Fruit fly (Drosophila melanogaster) whole organism, embryonic: ENCODE results near the gene Nepl3.
A peak's percentile ranks its signal among the peaks of the same experiment; 100 is the strongest.

Experiments
- B-H1 ChIP-seq: fragments of 200-800 bp; sonication (Bioruptor generic); IDR thresholded peaks from 3 replicates; pipeline ENCODE4 v1.3.6; 2022; ENCODE audit warnings: missing biosample characterization, missing genetic modification characterization
- Bgb ChIP-seq: fragments of 200-800 bp; sonication (Bioruptor generic); IDR thresholded peaks from 2 replicates; pipeline ENCODE4 v1.3.6; 2022; ENCODE audit warnings: missing biosample characterization, missing genetic modification characterization; ENCODE audit not compliant: partially characterized antibody
- CG11723 ChIP-seq: fragments of 200-800 bp; sonication (Bioruptor generic); optimal IDR thresholded peaks from 2 replicates; lab custom pipeline; 2017; ENCODE audit warnings: missing biosample characterization, mild to moderate bottlenecking, missing genetic modification characterization
- CG12104 ChIP-seq: fragments of 200-800 bp; sonication (Bioruptor generic); optimal IDR thresholded peaks from 3 replicates; lab custom pipeline; 2016; ENCODE audit warnings: missing biosample characterization, missing genetic modification characterization
- CG13287 ChIP-seq: fragments of 200-800 bp; sonication (Bioruptor generic); IDR thresholded peaks from 2 replicates; pipeline ENCODE4 v1.3.6; 2022; ENCODE audit warnings: missing biosample characterization, missing genetic modification characterization; ENCODE audit not compliant: partially characterized antibody
- CG1603 ChIP-seq: fragments of 200-800 bp; sonication (Bioruptor generic); optimal IDR thresholded peaks from 2 replicates; lab custom pipeline; 2019; ENCODE audit warnings: missing biosample characterization, mild to moderate bottlenecking, missing genetic modification characterization, moderate library complexity
- CG17359 ChIP-seq: fragments of 200-800 bp; sonication (Bioruptor generic); optimal IDR thresholded peaks from 3 replicates; lab custom pipeline; 2018; ENCODE audit warnings: missing biosample characterization, mild to moderate bottlenecking, missing genetic modification characterization, moderate library complexity
- CG17361 ChIP-seq: fragments of 200-800 bp; sonication (Bioruptor generic); IDR thresholded peaks from 3 replicates; pipeline ENCODE4 v1.3.6; 2022; ENCODE audit warnings: missing biosample characterization, missing genetic modification characterization
- CG17802 ChIP-seq: fragments of 200-800 bp; sonication (Bioruptor generic); optimal IDR thresholded peaks from 2 replicates; lab custom pipeline; 2018; ENCODE audit warnings: missing biosample characterization, mild to moderate bottlenecking, missing genetic modification characterization, moderate library complexity
- CG18476 ChIP-seq: fragments of 200-800 bp; sonication (Bioruptor generic); optimal IDR thresholded peaks from 2 replicates; lab custom pipeline; 2016; ENCODE audit warnings: missing biosample characterization, mild to moderate bottlenecking, missing genetic modification characterization
- CG2712 ChIP-seq: fragments of 200-800 bp; optimal IDR thresholded peaks from 3 replicates; lab custom pipeline; 2019; ENCODE audit warnings: missing biosample characterization, mild to moderate bottlenecking, missing genetic modification characterization, moderate library complexity
- CG30431 ChIP-seq: fragments of 200-800 bp; sonication (Bioruptor generic); optimal IDR thresholded peaks from 2 replicates; lab custom pipeline; 2017; ENCODE audit warnings: missing biosample characterization, missing genetic modification characterization
- CG33213 ChIP-seq: fragments of 200-800 bp; sonication (Bioruptor generic); optimal IDR thresholded peaks from 3 replicates; lab custom pipeline; 2016; ENCODE audit warnings: missing biosample characterization, missing genetic modification characterization
- CG7745 ChIP-seq: fragments of 200-800 bp; sonication (Bioruptor generic); optimal IDR thresholded peaks from 2 replicates; lab custom pipeline; 2018; ENCODE audit warnings: missing biosample characterization, mild to moderate bottlenecking, missing genetic modification characterization, moderate library complexity
- CG9609 ChIP-seq: fragments of 200-800 bp; sonication (Bioruptor generic); optimal IDR thresholded peaks from 3 replicates; lab custom pipeline; 2016; ENCODE audit warnings: missing biosample characterization, missing genetic modification characterization
- CG9876 ChIP-seq: fragments of 200-800 bp; sonication (Bioruptor generic); optimal IDR thresholded peaks from 2 replicates; lab custom pipeline; 2016; ENCODE audit warnings: missing biosample characterization, missing genetic modification characterization
- CHES-1-like ChIP-seq: fragments of 200-800 bp; sonication (Bioruptor generic); optimal IDR thresholded peaks from 2 replicates; lab custom pipeline; 2016; ENCODE audit warnings: missing biosample characterization, missing genetic modification characterization
- CrebB ChIP-seq: fragments of 200-800 bp; sonication (Bioruptor generic); optimal IDR thresholded peaks from 3 replicates; lab custom pipeline; 2018; ENCODE audit warnings: missing biosample characterization, mild to moderate bottlenecking, missing genetic modification characterization
- Dad ChIP-seq: fragments of 200-800 bp; sonication (Bioruptor generic); optimal IDR thresholded peaks from 3 replicates; lab custom pipeline; 2016; ENCODE audit warnings: missing biosample characterization, missing genetic modification characterization
- Doc3 ChIP-seq: fragments of 200-800 bp; sonication (Bioruptor generic); IDR thresholded peaks from 3 replicates; pipeline ENCODE4 v1.3.6; 2022; ENCODE audit warnings: missing biosample characterization, missing genetic modification characterization; ENCODE audit not compliant: partially characterized antibody
- Dref ChIP-seq: fragments of 200-800 bp; sonication (Bioruptor generic); IDR thresholded peaks from 2 replicates; pipeline ENCODE4 v1.3.6; 2022; ENCODE audit warnings: missing biosample characterization, missing genetic modification characterization
- Drgx ChIP-seq: fragments of 200-800 bp; sonication (Bioruptor generic); IDR thresholded peaks from 2 replicates; pipeline ENCODE4 v1.3.6; 2022; ENCODE audit warnings: missing biosample characterization, missing genetic modification characterization
- MBD-R2 ChIP-seq: fragments of 200-800 bp; sonication (Bioruptor generic); IDR thresholded peaks from 2 replicates; pipeline ENCODE4 v1.3.6; 2022; ENCODE audit warnings: missing biosample characterization, missing genetic modification characterization
- Optix ChIP-seq: fragments of 200-800 bp; sonication (Bioruptor generic); IDR thresholded peaks from 3 replicates; pipeline ENCODE4 v1.3.6; 2022; ENCODE audit warnings: missing biosample characterization, missing genetic modification characterization
- Pdp1 ChIP-seq, 2 experiments: fragments of 200-800 bp; sonication (Bioruptor generic); optimal IDR thresholded peaks; 3 replicates each; lab custom pipeline; 2016; ENCODE audit warnings: missing biosample characterization in 2 of 2, missing genetic modification characterization in 2 of 2, mild to moderate bottlenecking in 1 of 2, moderate library complexity in 1 of 2
- Ptx1 ChIP-seq: fragments of 200-800 bp; sonication (Bioruptor generic); IDR thresholded peaks from 2 replicates; pipeline ENCODE4 v1.3.6; 2022; ENCODE audit warnings: missing biosample characterization, missing genetic modification characterization
- Scr ChIP-seq: fragments of 200-800 bp; sonication (Bioruptor generic); IDR thresholded peaks from 2 replicates; pipeline ENCODE4 v1.3.6; 2022; ENCODE audit warnings: missing biosample characterization, missing genetic modification characterization; ENCODE audit not compliant: partially characterized antibody
- Vsx1 ChIP-seq: fragments of 200-800 bp; sonication (Bioruptor generic); optimal IDR thresholded peaks from 2 replicates; lab custom pipeline; 2017; ENCODE audit warnings: missing biosample characterization, mild to moderate bottlenecking, missing genetic modification characterization, missing genetic modification reagents
- corto ChIP-seq: fragments of 200-800 bp; sonication (Bioruptor generic); optimal IDR thresholded peaks from 2 replicates; lab custom pipeline; 2016; ENCODE audit warnings: missing biosample characterization, mild to moderate bottlenecking, missing genetic modification characterization, moderate library complexity
- croc ChIP-seq: fragments of 200-800 bp; sonication (Bioruptor generic); conservative IDR thresholded peaks from 3 replicates; pipeline ENCODE4 v1.3.6; 2022; ENCODE audit warnings: missing biosample characterization, missing genetic modification characterization
- crp ChIP-seq, 2 experiments: fragments of 200-800 bp; sonication (Bioruptor generic); optimal IDR thresholded peaks; 2 replicates in 1 of 2; 3 replicates in 1 of 2; lab custom pipeline; 2017; ENCODE audit warnings: missing biosample characterization in 2 of 2, missing genetic modification characterization in 2 of 2, mild to moderate bottlenecking in 1 of 2, moderate library complexity in 1 of 2
- gfzf ChIP-seq: fragments of 200-800 bp; sonication (Bioruptor generic); optimal IDR thresholded peaks from 2 replicates; lab custom pipeline; 2016; ENCODE audit warnings: missing biosample characterization, mild to moderate bottlenecking, missing genetic modification characterization, moderate library complexity
- gro ChIP-seq: fragments of 200-800 bp; sonication (Bioruptor generic); optimal IDR thresholded peaks from 2 replicates; lab custom pipeline; 2016; ENCODE audit warnings: missing biosample characterization, missing genetic modification characterization
- gsb ChIP-seq: fragments of 200-800 bp; sonication (Bioruptor generic); IDR thresholded peaks from 2 replicates; pipeline ENCODE4 v1.3.6; 2022; ENCODE audit warnings: missing biosample characterization, missing genetic modification characterization
- insv ChIP-seq, 2 experiments: fragments of 200-800 bp; sonication (Bioruptor generic); optimal IDR thresholded peaks; 3 replicates each; lab custom pipeline; 2016 to 2018; ENCODE audit warnings: missing biosample characterization in 2 of 2, missing genetic modification characterization in 2 of 2
- ken ChIP-seq: fragments of 200-800 bp; sonication (Bioruptor generic); IDR thresholded peaks from 3 replicates; pipeline ENCODE4 v1.3.6; 2022; ENCODE audit warnings: missing biosample characterization, missing genetic modification characterization
- kni ChIP-seq: fragments of 200-800 bp; sonication (Bioruptor generic); optimal IDR thresholded peaks from 3 replicates; lab custom pipeline; 2017; ENCODE audit warnings: mild to moderate bottlenecking, missing biosample characterization, missing genetic modification reagents, missing genetic modification characterization
- mirr ChIP-seq: fragments of 200-800 bp; sonication (Bioruptor generic); optimal IDR thresholded peaks from 3 replicates; lab custom pipeline; 2018; ENCODE audit warnings: missing biosample characterization, mild to moderate bottlenecking, missing genetic modification characterization
- nmo ChIP-seq: fragments of 200-800 bp; sonication (Bioruptor generic); optimal IDR thresholded peaks from 2 replicates; lab custom pipeline; 2018; ENCODE audit warnings: missing biosample characterization, mild to moderate bottlenecking, missing genetic modification characterization, moderate library complexity
- nom ChIP-seq: fragments of 200-800 bp; sonication (Bioruptor generic); optimal IDR thresholded peaks from 2 replicates; lab custom pipeline; 2017; ENCODE audit warnings: missing biosample characterization, missing genetic modification characterization, mild to moderate bottlenecking, moderate library complexity, missing genetic modification reagents
- pb ChIP-seq: fragments of 200-800 bp; sonication (Bioruptor generic); optimal IDR thresholded peaks from 3 replicates; lab custom pipeline; 2016; ENCODE audit warnings: missing biosample characterization, missing genetic modification characterization
- peb ChIP-seq: fragments of 200-800 bp; sonication (Bioruptor generic); IDR thresholded peaks from 2 replicates; pipeline ENCODE4 v1.3.6; 2022; ENCODE audit warnings: missing biosample characterization, missing genetic modification characterization
- pho ChIP-seq: fragments of 200-800 bp; sonication (Bioruptor generic); optimal IDR thresholded peaks from 2 replicates; lab custom pipeline; 2016; ENCODE audit warnings: missing biosample characterization, missing genetic modification characterization
- pnt ChIP-seq: fragments of 200-800 bp; sonication (Bioruptor generic); optimal IDR thresholded peaks from 3 replicates; lab custom pipeline; 2016; ENCODE audit warnings: missing biosample characterization, missing genetic modification characterization
- psq ChIP-seq: fragments of 200-800 bp; sonication (Bioruptor generic); optimal IDR thresholded peaks from 2 replicates; lab custom pipeline; 2017; ENCODE audit warnings: missing biosample characterization, missing genetic modification characterization
- pum ChIP-seq: fragments of 200-800 bp; sonication (Bioruptor generic); optimal IDR thresholded peaks from 2 replicates; lab custom pipeline; 2016; ENCODE audit warnings: missing biosample characterization, missing genetic modification characterization
- tna ChIP-seq: fragments of 200-800 bp; sonication (Bioruptor generic); IDR thresholded peaks from 2 replicates; pipeline ENCODE4 v1.3.6; 2022; ENCODE audit warnings: missing biosample characterization, missing genetic modification characterization; ENCODE audit not compliant: partially characterized antibody
- twi ChIP-seq: fragments of 200-800 bp; optimal IDR thresholded peaks from 2 replicates; lab custom pipeline; 2019; ENCODE audit warnings: missing biosample characterization, mild to moderate bottlenecking, missing genetic modification characterization, moderate library complexity
- zfh1 ChIP-seq: fragments of 200-800 bp; sonication (Bioruptor generic); IDR thresholded peaks from 3 replicates; pipeline ENCODE4 v1.3.6; 2022; ENCODE audit warnings: missing biosample characterization, missing genetic modification characterization

Nepl3 gene

DNA sequence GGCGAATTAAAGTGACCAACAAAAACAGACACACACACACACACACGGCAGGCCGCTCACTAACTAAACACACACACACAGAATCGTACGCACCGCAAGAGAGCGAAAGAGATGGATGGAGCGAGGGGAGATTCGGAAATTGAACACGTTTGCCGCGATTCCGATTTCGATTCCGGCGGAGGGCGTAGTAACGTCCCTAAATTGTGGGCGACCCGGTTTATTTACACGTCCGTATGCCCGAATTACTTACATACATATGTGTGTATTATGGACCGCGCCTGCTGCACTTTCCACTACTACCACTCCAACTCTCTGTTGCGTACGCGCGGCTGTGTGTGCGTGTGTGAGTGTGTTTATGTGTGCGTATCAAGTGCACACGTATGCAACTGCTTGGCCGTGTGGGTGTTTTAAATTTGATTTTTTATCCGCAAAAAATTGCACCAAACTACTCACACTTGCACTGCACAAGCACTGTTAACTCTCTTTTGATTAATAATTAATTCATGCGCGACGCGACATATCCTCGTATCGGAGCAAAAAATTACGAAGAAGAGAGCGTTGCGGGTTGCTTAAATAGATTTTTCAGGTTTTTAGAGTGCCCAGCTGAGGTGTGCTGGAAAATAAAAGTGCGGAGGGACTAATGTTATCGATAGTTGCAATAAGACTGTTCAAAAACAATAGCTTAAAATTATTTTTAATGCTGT lies 35.1 kb upstream of the Nepl3 start, which contains the start of gene Pgant5 (continued):
- TF ChIP-seq CG9609 (peak; percentile 17), Pdp1 (GFP tag; optimal IDR thresholded peaks at IDR 0.05; lab: Kevin White, UChicago) (peak in 1 of 2 experiments; percentile 29), CG13287 (GFP tag; lab: Robert Waterston, UW) (0 out of 2 replicates have a peak, but pooled peaks have one; percentile 59), CG7745 (peak; percentile 50), zfh1 (GFP tag; lab: Robert Waterston, UW) (no peak), CG2712 (tag; lab: Kevin White, UChicago) (peak; percentile 16), gro (peak; percentile 37), gfzf (GFP tag; lab: Kevin White, UChicago) (peak; percentile 69), Optix (GFP tag; lab: Robert Waterston, UW) (no peak), Drgx (GFP tag; lab: Robert Waterston, UW) (peak; percentile 28; the same call in 1 of the 2 replicates), MBD-R2 (peak; percentile 24; the same call in 1 of the 2 replicates), CG33213 (GFP tag; lab: Kevin White, UChicago) (no peak), CG17361 (GFP tag; lab: Robert Waterston, UW) (peak; percentile 43; the same call in 1 of the 3 replicates), CG17802 (tag; lab: Kevin White, UChicago) (no peak), Ptx1 (GFP tag; lab: Robert Waterston, UW) (no peak), ken (no peak), nom (peak; percentile 65), CG9876 (GFP tag; lab: Kevin White, UChicago) (no peak), CrebB (tag; lab: Kevin White, UChicago) (peak; percentile 19), pum (GFP tag; lab: Kevin White, UChicago) (no peak), CHES-1-like (GFP tag; lab: Kevin White, UChicago) (no peak), Dad (GFP tag; lab: Kevin White, UChicago) (no peak), CG1603 (peak; percentile 7), pb (GFP tag; lab: Kevin White, UChicago) (no peak), mirr (GFP tag; lab: Kevin White, UChicago) (no peak), Doc3 (GFP tag; lab: Robert Waterston, UW) (no peak; the same call in 2 of the 3 replicates), pho (GFP tag; lab: Kevin White, UChicago) (peak; percentile 24), tna (peak; percentile 39; the same call in 1 of the 2 replicates), insv (GFP tag; optimal IDR thresholded peaks at IDR 0.05; lab: Kevin White, UChicago) (peak in 1 of 2 experiments; percentile 90), CG18476 (GFP tag; lab: Kevin White, UChicago) (peak; percentile 100), croc (GFP tag; lab: Robert Waterston, UW) (no peak), Scr (GFP tag; lab: Robert Waterston, UW) (no peak), Vsx1 (GFP tag; lab: Kevin White, UChicago) (no peak), pnt (no peak), Bgb (GFP tag; lab: Robert Waterston, UW) (peak; percentile 31; the same call in 1 of the 2 replicates), CG17359 (no peak), crp (GFP tag; optimal IDR thresholded peaks at IDR 0.05; lab: Kevin White, UChicago) (no peak), psq (GFP tag; lab: Kevin White, UChicago) (no peak), twi (tag; lab: Kevin White, UChicago) (peak; percentile 66), nmo (no peak), CG30431 (GFP tag; lab: Kevin White, UChicago) (no peak), kni (peak; percentile 51), corto (GFP tag; lab: Kevin White, UChicago) (no peak), peb (GFP tag; lab: Robert Waterston, UW) (no peak), gsb (GFP tag; lab: Robert Waterston, UW) (no peak), CG11723 (GFP tag; lab: Kevin White, UChicago) (no peak), CG12104 (GFP tag; lab: Kevin White, UChicago) (no peak), Dref (peak; percentile 54), B-H1 (GFP tag; lab: Robert Waterston, UW) (no peak)
